Fruit fly (Drosophila melanogaster) whole organism, embryonic: ENCODE results near the gene CG10809.

Source experiments
- ATbp ChIP-seq: fragments of 200-800 bp; sonication (Bioruptor generic); optimal IDR thresholded peaks from 2 replicates; lab custom pipeline; 2017; ENCODE audit warnings: missing biosample characterization, mild to moderate bottlenecking, missing genetic modification characterization, missing genetic modification reagents
- CG10431 ChIP-seq: fragments of 200-800 bp; sonication (Bioruptor generic); optimal IDR thresholded peaks from 3 replicates; lab custom pipeline; 2018; ENCODE audit warnings: missing biosample characterization, mild to moderate bottlenecking, missing genetic modification characterization
- CG12071 ChIP-seq: fragments of 200-800 bp; sonication (Bioruptor generic); optimal IDR thresholded peaks from 3 replicates; lab custom pipeline; 2018; ENCODE audit warnings: missing biosample characterization, mild to moderate bottlenecking, missing genetic modification characterization
- CG12942 ChIP-seq: fragments of 200-800 bp; sonication (Bioruptor generic); optimal IDR thresholded peaks from 3 replicates; lab custom pipeline; 2016; ENCODE audit warnings: missing biosample characterization, missing genetic modification characterization
- CG15073 ChIP-seq: fragments of 200-800 bp; sonication (Bioruptor generic); optimal IDR thresholded peaks from 2 replicates; lab custom pipeline; 2016; ENCODE audit warnings: missing biosample characterization, missing genetic modification characterization
- CG17829 ChIP-seq: fragments of 200-800 bp; optimal IDR thresholded peaks from 2 replicates; lab custom pipeline; 2019; ENCODE audit warnings: missing biosample characterization, mild to moderate bottlenecking, missing genetic modification characterization, moderate library complexity
- CG3726 ChIP-seq: fragments of 200-800 bp; sonication (Bioruptor generic); IDR thresholded peaks from 3 replicates; pipeline ENCODE4, ENCODE4 v1.3.6; 2022; ENCODE audit warnings: missing biosample characterization, missing genetic modification characterization
- CG3838 ChIP-seq: fragments of 200-800 bp; sonication (Bioruptor generic); optimal IDR thresholded peaks from 3 replicates; lab custom pipeline; 2016; ENCODE audit warnings: missing biosample characterization, missing genetic modification characterization
- CG42726 ChIP-seq: fragments of 200-800 bp; sonication (Bioruptor generic); IDR thresholded peaks from 2 replicates; pipeline ENCODE4 v1.3.6; 2022; ENCODE audit warnings: missing biosample characterization, missing genetic modification characterization; ENCODE audit not compliant: partially characterized antibody
- CG5245 ChIP-seq: fragments of 200-800 bp; sonication (Bioruptor generic); optimal IDR thresholded peaks from 3 replicates; lab custom pipeline; 2016; ENCODE audit warnings: missing biosample characterization, missing genetic modification characterization
- CG9876 ChIP-seq: fragments of 200-800 bp; sonication (Bioruptor generic); optimal IDR thresholded peaks from 2 replicates; lab custom pipeline; 2016; ENCODE audit warnings: missing biosample characterization, missing genetic modification characterization
- CoRest ChIP-seq: fragments of 200-800 bp; sonication (Bioruptor generic); optimal IDR thresholded peaks from 3 replicates; lab custom pipeline; 2018; ENCODE audit warnings: missing biosample characterization, mild to moderate bottlenecking, missing genetic modification characterization, moderate library complexity
- CrebB ChIP-seq: fragments of 200-800 bp; sonication (Bioruptor generic); optimal IDR thresholded peaks from 3 replicates; lab custom pipeline; 2018; ENCODE audit warnings: missing biosample characterization, mild to moderate bottlenecking, missing genetic modification characterization
- Dfd ChIP-seq, 2 experiments: fragments of >200 bp; optimal IDR thresholded peaks; 2 replicates each; lab custom pipeline; 2017; ENCODE audit warnings: missing biosample characterization in 2 of 2, missing genetic modification characterization in 2 of 2
- Doc2 ChIP-seq: fragments of 200-800 bp; sonication (Bioruptor generic); IDR thresholded peaks from 2 replicates; pipeline ENCODE4 v1.3.6; 2022; ENCODE audit warnings: missing biosample characterization, missing genetic modification characterization
- Hmx ChIP-seq: fragments of 200-800 bp; sonication (Bioruptor generic); optimal IDR thresholded peaks from 2 replicates; lab custom pipeline; 2016; ENCODE audit warnings: missing biosample characterization, missing genetic modification characterization
- MTF-1 ChIP-seq: fragments of 200-800 bp; sonication (Bioruptor generic); optimal IDR thresholded peaks from 2 replicates; lab custom pipeline; 2018; ENCODE audit warnings: missing biosample characterization, mild to moderate bottlenecking, missing genetic modification characterization, borderline replicate concordance
- Meics ChIP-seq: fragments of 200-800 bp; sonication (Bioruptor generic); optimal IDR thresholded peaks from 2 replicates; lab custom pipeline; 2017; ENCODE audit warnings: missing biosample characterization, mild to moderate bottlenecking, missing genetic modification characterization
- Mes4 ChIP-seq: fragments of 200-800 bp; sonication (Bioruptor generic); optimal IDR thresholded peaks from 2 replicates; lab custom pipeline; 2016; ENCODE audit warnings: missing biosample characterization, missing genetic modification characterization
- NfI ChIP-seq: fragments of 200-800 bp; sonication (Bioruptor generic); optimal IDR thresholded peaks from 3 replicates; lab custom pipeline; 2018; ENCODE audit warnings: missing biosample characterization, mild to moderate bottlenecking, missing genetic modification characterization, moderate library complexity
- Oaz ChIP-seq: fragments of 200-800 bp; sonication (Bioruptor generic); IDR thresholded peaks from 2 replicates; pipeline ENCODE4 v1.3.6; 2022; ENCODE audit warnings: missing biosample characterization, missing genetic modification characterization
- Sox102F ChIP-seq: fragments of 200-800 bp; sonication (Bioruptor generic); optimal IDR thresholded peaks from 2 replicates; lab custom pipeline; 2018; ENCODE audit warnings: missing biosample characterization, mild to moderate bottlenecking, missing genetic modification characterization, moderate library complexity
- Trl ChIP-seq, 3 experiments: fragments of >200 bp in 2 of 3; fragments of 200-800 bp in 1 of 3; sonication (Bioruptor generic) in 1 of 3; optimal IDR thresholded peaks; 2 replicates in 1 of 3; 3 replicates in 2 of 3; lab custom pipeline; 2016 to 2017; ENCODE audit warnings: missing biosample characterization in 1 of 3, missing genetic modification characterization in 1 of 3
- Xrp1 ChIP-seq: fragments of 200-800 bp; sonication (Bioruptor generic); IDR thresholded peaks from 2 replicates; pipeline ENCODE4 v1.3.6; 2022; ENCODE audit warnings: missing biosample characterization, missing genetic modification characterization
- ac ChIP-seq: fragments of 200-800 bp; sonication (Bioruptor generic); optimal IDR thresholded peaks from 3 replicates; lab custom pipeline; 2017; ENCODE audit warnings: missing biosample characterization, mild to moderate bottlenecking, missing genetic modification characterization
- bsh ChIP-seq, 2 experiments: fragments of 200-800 bp; sonication (Bioruptor generic); optimal IDR thresholded peaks; 2 replicates each; lab custom pipeline; 2017 to 2018; ENCODE audit warnings: mild to moderate bottlenecking in 2 of 2, missing biosample characterization in 2 of 2, missing genetic modification characterization in 2 of 2, moderate library complexity in 1 of 2
- cwo ChIP-seq: fragments of 200-800 bp; sonication (Bioruptor generic); optimal IDR thresholded peaks from 3 replicates; lab custom pipeline; 2017; ENCODE audit warnings: missing biosample characterization, missing genetic modification characterization, mild to moderate bottlenecking, moderate library complexity, missing genetic modification reagents
- ems ChIP-seq: fragments of 200-800 bp; sonication (Bioruptor generic); optimal IDR thresholded peaks from 3 replicates; lab custom pipeline; 2016; ENCODE audit warnings: missing biosample characterization, missing genetic modification characterization
- fd102C ChIP-seq: fragments of 200-800 bp; sonication (Bioruptor generic); optimal IDR thresholded peaks from 2 replicates; lab custom pipeline; 2018; ENCODE audit warnings: missing biosample characterization, mild to moderate bottlenecking, missing genetic modification characterization, moderate library complexity
- fd3F ChIP-seq: fragments of 200-800 bp; sonication (Bioruptor generic); optimal IDR thresholded peaks from 2 replicates; lab custom pipeline; 2018; ENCODE audit warnings: missing biosample characterization, mild to moderate bottlenecking, missing genetic modification characterization, moderate library complexity
- ftz-f1 ChIP-seq: fragments of 200-800 bp; sonication (Bioruptor generic); optimal IDR thresholded peaks from 2 replicates; lab custom pipeline; 2016; ENCODE audit warnings: missing biosample characterization, missing genetic modification characterization
- gce ChIP-seq: fragments of 200-800 bp; sonication (Bioruptor generic); IDR thresholded peaks from 3 replicates; pipeline ENCODE4 v1.3.6; 2022; ENCODE audit warnings: missing biosample characterization, missing genetic modification characterization
- gsb-n ChIP-seq: fragments of 200-800 bp; sonication (Bioruptor generic); optimal IDR thresholded peaks from 3 replicates; lab custom pipeline; 2018; ENCODE audit warnings: missing biosample characterization, mild to moderate bottlenecking, missing genetic modification characterization
- hbn ChIP-seq: fragments of 200-800 bp; sonication (Bioruptor generic); IDR thresholded peaks from 2 replicates; pipeline ENCODE4 v1.3.6; 2022; ENCODE audit warnings: missing biosample characterization, missing genetic modification characterization; ENCODE audit not compliant: partially characterized antibody
- insv ChIP-seq, 2 experiments: fragments of 200-800 bp; sonication (Bioruptor generic); optimal IDR thresholded peaks; 3 replicates each; lab custom pipeline; 2016 to 2018; ENCODE audit warnings: missing biosample characterization in 2 of 2, missing genetic modification characterization in 2 of 2
- inv ChIP-seq: fragments of 200-800 bp; sonication (Bioruptor generic); IDR thresholded peaks from 2 replicates; pipeline ENCODE4 v1.3.6; 2022; ENCODE audit warnings: missing biosample characterization, missing genetic modification characterization; ENCODE audit not compliant: partially characterized antibody
- jing ChIP-seq: fragments of 200-800 bp; sonication (Bioruptor generic); optimal IDR thresholded peaks from 2 replicates; lab custom pipeline; 2018; ENCODE audit warnings: missing biosample characterization, mild to moderate bottlenecking, missing genetic modification characterization
- jumu ChIP-seq: fragments of 200-800 bp; sonication (Bioruptor generic); optimal IDR thresholded peaks from 3 replicates; lab custom pipeline; 2016; ENCODE audit warnings: missing biosample characterization, missing genetic modification characterization
- lab ChIP-seq: fragments of 200-800 bp; sonication (Bioruptor generic); optimal IDR thresholded peaks from 3 replicates; lab custom pipeline; 2017; ENCODE audit warnings: missing biosample characterization, missing genetic modification characterization, mild to moderate bottlenecking, moderate library complexity, missing genetic modification reagents
- otp ChIP-seq: fragments of 200-800 bp; sonication (Bioruptor generic); IDR thresholded peaks from 3 replicates; pipeline ENCODE4, ENCODE4 v1.3.6; 2022; ENCODE audit warnings: missing biosample characterization, missing genetic modification characterization
- pzg ChIP-seq: fragments of 200-800 bp; sonication (Bioruptor generic); optimal IDR thresholded peaks from 3 replicates; lab custom pipeline; 2018; ENCODE audit warnings: missing biosample characterization, mild to moderate bottlenecking, missing genetic modification characterization, moderate library complexity
- rib ChIP-seq: fragments of 200-800 bp; sonication (Bioruptor generic); IDR thresholded peaks from 2 replicates; pipeline ENCODE4 v1.3.6; 2022; ENCODE audit warnings: missing biosample characterization, missing genetic modification characterization
- ro ChIP-seq: fragments of 200-800 bp; sonication (Bioruptor generic); IDR thresholded peaks from 2 replicates; pipeline ENCODE4 v1.3.6; 2022; ENCODE audit warnings: missing biosample characterization, missing genetic modification characterization
- sd ChIP-seq: fragments of 200-800 bp; sonication (Bioruptor generic); optimal IDR thresholded peaks from 3 replicates; lab custom pipeline; 2018; ENCODE audit warnings: missing biosample characterization, mild to moderate bottlenecking, missing genetic modification characterization, moderate library complexity
- slou ChIP-seq: fragments of 200-800 bp; sonication (Bioruptor generic); optimal IDR thresholded peaks from 3 replicates; lab custom pipeline; 2016; ENCODE audit warnings: missing biosample characterization, missing genetic modification characterization
- stwl ChIP-seq: fragments of 200-800 bp; sonication (Bioruptor generic); optimal IDR thresholded peaks from 3 replicates; lab custom pipeline; 2018; ENCODE audit warnings: missing biosample characterization, mild to moderate bottlenecking, missing genetic modification characterization, moderate library complexity
- trem ChIP-seq: fragments of 200-800 bp; optimal IDR thresholded peaks from 3 replicates; lab custom pipeline; 2019; ENCODE audit warnings: missing biosample characterization, mild to moderate bottlenecking, missing genetic modification characterization, moderate library complexity
- ttk ChIP-seq: fragments of 200-800 bp; sonication (Bioruptor generic); IDR thresholded peaks from 2 replicates; pipeline ENCODE4 v2.1.2; 2022; ENCODE audit warnings: missing biosample characterization, missing genetic modification characterization
- zf30C ChIP-seq: fragments of 200-800 bp; sonication (Bioruptor generic); optimal IDR thresholded peaks from 3 replicates; lab custom pipeline; 2018; ENCODE audit warnings: missing biosample characterization, mild to moderate bottlenecking, missing genetic modification characterization

The CG10809 gene

DNA sequence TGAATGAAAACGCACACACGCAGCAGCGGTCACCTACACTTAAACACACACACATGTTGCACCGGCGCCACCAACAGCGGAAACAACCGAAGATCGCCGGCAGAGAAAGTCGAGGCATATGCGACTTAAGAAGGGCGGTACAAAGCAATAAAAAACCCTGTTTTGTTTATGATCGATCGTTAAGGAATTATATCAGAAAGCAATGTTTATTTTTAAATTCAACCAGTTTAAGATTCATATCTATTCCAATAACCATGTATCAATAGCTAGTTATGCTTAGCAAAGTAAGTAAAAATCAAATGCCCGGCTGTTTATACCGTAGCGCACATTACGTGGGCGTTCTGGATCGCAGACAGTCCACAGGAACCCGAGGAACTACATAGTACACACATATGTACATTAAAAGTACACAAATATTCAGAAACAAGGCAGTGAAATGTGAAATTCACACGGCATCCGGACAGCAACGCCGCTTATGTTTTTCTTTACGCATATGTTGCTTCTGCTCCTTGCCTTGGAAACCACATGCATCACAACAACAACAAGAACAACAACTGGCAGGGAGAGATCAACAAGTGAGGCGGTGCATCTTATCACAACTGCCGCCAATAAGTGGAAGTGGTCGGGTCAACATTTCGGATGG, 3.8 kb downstream of the CG10809 start (continued):
- no peak for TF ChIP-seq inv
- TF ChIP-seq Meics (GFP tag; lab: Kevin White, UChicago), result peak; percentile 92
- peak; percentile 99 for TF ChIP-seq gce (GFP tag; lab: Robert Waterston, UW)
- peak; percentile 66 for TF ChIP-seq stwl (tag; lab: Kevin White, UChicago)
- peak; percentile 76 for TF ChIP-seq fd3F (GFP tag; lab: Kevin White, UChicago)
- peak; percentile 96 for TF ChIP-seq CG12071 (GFP tag; lab: Kevin White, UChicago)
- TF ChIP-seq sd (tag; lab: Kevin White, UChicago), result peak; percentile 80
- TF ChIP-seq slou, result peak; percentile 90
- TF ChIP-seq insv (GFP tag; optimal IDR thresholded peaks at IDR 0.05; lab: Kevin White, UChicago), result peak; percentile 47 to 56
- peak; percentile 97 for TF ChIP-seq CG3726 (GFP tag; lab: Robert Waterston, UW)
- TF ChIP-seq Mes4 (GFP tag; lab: Kevin White, UChicago), result peak; percentile 97
- no peak for TF ChIP-seq Dfd (GFP tag; optimal IDR thresholded peaks at IDR 0.05; lab: Kevin White, UChicago)
- peak; percentile 98 for TF ChIP-seq ATbp (GFP tag; lab: Kevin White, UChicago)
- TF ChIP-seq otp (GFP tag; lab: Robert Waterston, UW), result peak; percentile 98
- TF ChIP-seq zf30C (GFP tag; lab: Kevin White, UChicago), result no peak
- no peak for TF ChIP-seq Trl (optimal IDR thresholded peaks at IDR 0.05; lab: Kevin White, UChicago)
- peak; percentile 98 for TF ChIP-seq Trl (GFP tag; optimal IDR thresholded peaks at IDR 0.05; lab: Kevin White, UChicago)
- peak; percentile 90 for TF ChIP-seq CG10431 (GFP tag; lab: Kevin White, UChicago)
- TF ChIP-seq jumu (GFP tag; lab: Kevin White, UChicago), result peak; percentile 98
- peak; percentile 78 to 98 for TF ChIP-seq bsh (GFP tag; optimal IDR thresholded peaks at IDR 0.05; lab: Kevin White, UChicago)
- peak; percentile 88 for TF ChIP-seq ro
- TF ChIP-seq Sox102F (GFP tag; lab: Kevin White, UChicago), result peak; percentile 96
- TF ChIP-seq CG12942 (GFP tag; lab: Kevin White, UChicago), result peak; percentile 95
- peak; percentile 99 for TF ChIP-seq CG17829
- TF ChIP-seq CG5245, result peak; percentile 98
- TF ChIP-seq ftz-f1 (GFP tag; lab: Kevin White, UChicago), result peak; percentile 38
- TF ChIP-seq CG3838, result peak; percentile 94
- TF ChIP-seq ac, result peak; percentile 95
- TF ChIP-seq MTF-1, result peak; percentile 96
- no peak for TF ChIP-seq pzg (GFP tag; lab: Kevin White, UChicago)
- peak; percentile 44 for TF ChIP-seq rib (GFP tag; lab: Robert Waterston, UW)
- TF ChIP-seq gsb-n (tag; lab: Kevin White, UChicago), result peak; percentile 97
- TF ChIP-seq ttk (GFP tag; lab: Robert Waterston, UW), result peak; percentile 97
- peak; percentile 98 for TF ChIP-seq ems (GFP tag; lab: Kevin White, UChicago)
- peak; percentile 81 for TF ChIP-seq Hmx
- TF ChIP-seq jing, result peak; percentile 94
- peak; percentile 97 for TF ChIP-seq CoRest (tag; lab: Kevin White, UChicago)
- no peak for TF ChIP-seq hbn (GFP tag; lab: Robert Waterston, UW)
- peak; percentile 90 for TF ChIP-seq cwo (GFP tag; lab: Kevin White, UChicago)
- peak; percentile 97 for TF ChIP-seq lab (GFP tag; lab: Kevin White, UChicago)
- peak; percentile 86 for TF ChIP-seq CG9876
- TF ChIP-seq fd102C (GFP tag; lab: Kevin White, UChicago), result peak; percentile 98
- TF ChIP-seq CG15073 (GFP tag; lab: Kevin White, UChicago), result peak; percentile 85
- peak; percentile 97 for TF ChIP-seq trem (tag; lab: Kevin White, UChicago)
- peak; percentile 91 for TF ChIP-seq CrebB
- no peak for TF ChIP-seq CG42726 (GFP tag; lab: Robert Waterston, UW)
- peak; percentile 84 for TF ChIP-seq Doc2 (GFP tag; lab: Robert Waterston, UW)
- TF ChIP-seq Oaz (GFP tag; lab: Robert Waterston, UW), result peak; percentile 90
- peak; percentile 89 for TF ChIP-seq NfI (GFP tag; lab: Kevin White, UChicago)
- TF ChIP-seq Xrp1, result peak; percentile 99
